Fruit fly (Drosophila melanogaster) whole organism, prepupa: ENCODE measurements around the gene Kaz-m1.
A peak's percentile ranks its signal among the peaks of the same experiment; 100 is the strongest.

Experiments used
- CG11762 ChIP-seq: fragments of 200-800 bp; sonication (Bioruptor generic); optimal IDR thresholded peaks from 3 replicates; lab custom pipeline; 2016; ENCODE audit warnings: missing biosample characterization, missing genetic modification characterization; ENCODE audit not compliant: insufficient read depth
- CG16779 ChIP-seq: fragments of 200-800 bp; sonication (Bioruptor generic); optimal IDR thresholded peaks from 3 replicates; lab custom pipeline; 2017; ENCODE audit warnings: missing biosample characterization, mild to moderate bottlenecking, missing genetic modification characterization
- CG34406 ChIP-seq: fragments of 200-800 bp; sonication (Bioruptor generic); optimal IDR thresholded peaks from 3 replicates; lab custom pipeline; 2016; ENCODE audit warnings: missing biosample characterization, missing genetic modification characterization
- CG6276 ChIP-seq: fragments of 200-800 bp; sonication (Bioruptor generic); optimal IDR thresholded peaks from 2 replicates; lab custom pipeline; 2017; ENCODE audit warnings: missing biosample characterization, mild to moderate bottlenecking, missing genetic modification characterization
- CG6808 ChIP-seq: fragments of 200-800 bp; sonication (Bioruptor generic); optimal IDR thresholded peaks from 3 replicates; lab custom pipeline; 2017; ENCODE audit warnings: missing biosample characterization, missing genetic modification characterization, mild to moderate bottlenecking, moderate library complexity, missing genetic modification reagents
- CG6854 ChIP-seq: fragments of 200-800 bp; sonication (Bioruptor generic); optimal IDR thresholded peaks from 2 replicates; lab custom pipeline; 2017; ENCODE audit warnings: missing biosample characterization, mild to moderate bottlenecking, missing genetic modification characterization
- CG7368 ChIP-seq: fragments of 200-800 bp; sonication (Bioruptor generic); optimal IDR thresholded peaks from 3 replicates; lab custom pipeline; 2016; ENCODE audit warnings: missing biosample characterization, missing genetic modification characterization
- Eip75B ChIP-seq: fragments of 200-800 bp; sonication (Bioruptor generic); optimal IDR thresholded peaks from 3 replicates; lab custom pipeline; 2016; ENCODE audit warnings: missing biosample characterization, missing genetic modification characterization
- Lpt ChIP-seq: fragments of 200-800 bp; sonication (Bioruptor generic); optimal IDR thresholded peaks from 3 replicates; lab custom pipeline; 2016; ENCODE audit warnings: missing biosample characterization, missing genetic modification characterization
- achi ChIP-seq: fragments of 200-800 bp; sonication (Bioruptor generic); optimal IDR thresholded peaks from 3 replicates; lab custom pipeline; 2016; ENCODE audit warnings: missing biosample characterization, missing genetic modification characterization
- dac ChIP-seq: fragments of 200-800 bp; sonication (Bioruptor generic); optimal IDR thresholded peaks from 2 replicates; lab custom pipeline; 2017; ENCODE audit warnings: missing biosample characterization, mild to moderate bottlenecking, missing genetic modification characterization
- eg ChIP-seq: fragments of 200-800 bp; sonication (Bioruptor generic); IDR thresholded peaks from 3 replicates; pipeline ENCODE4 v1.3.6; 2022; ENCODE audit warnings: missing biosample characterization, missing genetic modification characterization

dm6 chr3R:26004377-26005000 lies 10.0 kb upstream of the Kaz-m1 start:
- no peak for TF ChIP-seq Lpt (GFP tag; lab: Kevin White, UChicago)
- TF ChIP-seq CG6854: no peak
- peak; percentile 25 for TF ChIP-seq Eip75B (GFP tag; lab: Kevin White, UChicago)
- TF ChIP-seq CG6276 (GFP tag; lab: Kevin White, UChicago): no peak
- TF ChIP-seq eg: no peak
- peak; percentile 82 for TF ChIP-seq CG6808
- no peak for TF ChIP-seq CG34406 (GFP tag; lab: Kevin White, UChicago)
- no peak for TF ChIP-seq CG16779 (tag; lab: Kevin White, UChicago)
- TF ChIP-seq dac (GFP tag; lab: Kevin White, UChicago): no peak
- no peak for TF ChIP-seq CG7368 (GFP tag; lab: Kevin White, UChicago)
- TF ChIP-seq CG11762 (GFP tag; lab: Kevin White, UChicago): no peak
- no peak for TF ChIP-seq achi (GFP tag; lab: Kevin White, UChicago)
